Fruit fly (Drosophila melanogaster) whole organism: ENCODE measurements around the gene sra.

Experiments
- CG8478 ChIP-seq: fragments of >200 bp; optimal IDR thresholded peaks from 2 replicates; lab custom pipeline; 2018; ENCODE audit warnings: inconsistent platforms
- Dll ChIP-seq: fragments of >200 bp; optimal IDR thresholded peaks from 2 replicates; lab custom pipeline; 2017
- EcR ChIP-seq, 2 experiments: fragments of >200 bp; optimal IDR thresholded peaks; 2 replicates each; lab custom pipeline; 2017; ENCODE audit warnings: missing biosample characterization in 2 of 2, missing genetic modification characterization in 2 of 2, missing genetic modification reagents in 2 of 2
- pan ChIP-seq: fragments of >200 bp; optimal IDR thresholded peaks from 2 replicates; lab custom pipeline; 2017
- psq ChIP-seq: fragments of >200 bp; optimal IDR thresholded peaks from 2 replicates; lab custom pipeline; 2017
- usp ChIP-seq: fragments of >200 bp; optimal IDR thresholded peaks from 2 replicates; lab custom pipeline; 2017; ENCODE audit warnings: missing biosample characterization, missing genetic modification characterization, mixed read lengths

Gene sra

DNA sequence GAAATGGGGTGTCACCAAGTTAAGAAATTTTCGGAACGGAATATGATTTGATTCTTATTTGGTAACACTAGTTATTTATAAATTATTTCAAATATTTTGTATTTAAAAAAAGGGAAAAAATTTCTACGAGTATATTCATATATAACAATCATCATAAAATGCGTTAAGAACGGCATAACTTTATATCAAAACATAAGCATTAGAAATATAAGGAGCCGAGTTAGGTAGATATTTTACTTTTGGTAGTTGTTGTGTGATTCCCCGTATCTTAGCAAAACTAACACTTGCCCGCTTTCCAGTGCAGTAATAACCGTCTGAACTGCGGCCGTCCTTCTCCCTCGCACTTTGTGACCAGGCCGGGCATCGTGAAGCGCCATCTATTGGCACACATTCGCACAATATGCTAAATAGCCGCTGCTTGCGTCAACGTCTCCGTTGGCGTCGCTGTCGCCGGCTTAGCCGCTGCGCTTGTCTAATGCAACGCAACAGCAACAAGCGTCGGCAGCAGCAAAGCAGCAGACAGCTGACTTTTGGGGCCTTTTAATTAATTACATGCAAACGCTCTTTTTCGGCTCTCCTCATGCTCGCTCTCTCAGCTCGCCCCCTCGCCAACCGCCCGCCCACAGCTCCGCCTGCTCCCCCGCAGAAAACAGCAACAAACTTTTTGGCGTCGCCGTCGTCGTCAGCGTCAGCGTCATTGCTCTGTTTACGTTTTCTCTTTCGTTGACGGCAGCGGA, 57.6 kb downstream of the sra start:
- TF ChIP-seq Dll (lab: Kevin White, UChicago) = peak; percentile 67
- no peak for TF ChIP-seq usp (GFP tag; lab: Kevin White, UChicago)

DNA sequence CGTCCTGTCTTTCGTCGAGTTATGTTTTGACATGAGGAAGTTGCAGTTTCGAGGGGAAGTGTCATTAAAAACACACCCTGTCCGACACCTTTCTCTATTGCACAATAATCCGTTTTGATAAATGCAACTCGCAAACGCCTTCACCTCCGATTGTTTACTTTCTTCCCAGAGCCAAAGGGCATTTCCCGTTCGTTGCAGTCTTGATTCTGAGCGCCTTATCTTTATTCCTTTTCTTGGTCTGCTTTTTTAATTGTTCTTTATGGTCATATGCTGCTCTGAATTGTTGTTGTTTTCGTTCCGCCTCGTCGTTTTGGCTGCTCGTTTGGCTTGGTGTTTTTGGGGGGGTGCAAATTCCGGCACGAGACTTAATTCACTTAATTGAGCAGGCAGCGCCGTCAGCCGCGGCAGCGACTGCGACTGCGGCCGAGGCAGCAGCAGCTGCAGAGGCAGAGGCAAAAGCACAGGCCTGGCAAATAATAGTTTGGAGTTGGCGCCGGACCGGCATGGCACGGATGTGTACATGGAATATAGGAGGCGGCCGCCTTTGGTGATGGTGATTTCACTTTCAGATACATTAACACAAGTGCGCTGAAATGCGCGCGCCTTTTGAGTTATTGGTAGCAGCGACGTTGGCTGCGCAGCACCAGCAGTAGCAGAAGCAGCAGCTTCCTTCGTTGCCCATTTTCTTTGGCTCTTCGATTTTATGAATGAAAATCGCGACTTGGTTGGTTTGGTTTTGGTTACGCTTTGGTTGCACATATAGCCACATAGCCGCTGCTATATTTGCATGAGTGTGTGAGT, 58.7 kb downstream of the sra start:
- TF ChIP-seq Dll (lab: Kevin White, UChicago) = peak; percentile 72
- no peak for TF ChIP-seq EcR (GFP tag; optimal IDR thresholded peaks at IDR 0.05; lab: Kevin White, UChicago)

- TF ChIP-seq Dll (lab: Kevin White, UChicago) (no peak), EcR (GFP tag; optimal IDR thresholded peaks at IDR 0.05; lab: Kevin White, UChicago) (no peak), pan (no peak), usp (GFP tag; lab: Kevin White, UChicago) (no peak), CG8478 (lab: Kevin White, UChicago) (no peak), psq (lab: Kevin White, UChicago) (no peak)
Observed at dm6 chr3R:16247027-16247426, 60.2 kb downstream of the sra start.
